Fruit fly (Drosophila melanogaster) whole organism, wandering third instar larva: ENCODE results near the gene Ptpmeg2.

Source experiments
- Abd-B ChIP-seq: fragments of >200 bp; optimal IDR thresholded peaks from 2 replicates; lab custom pipeline; 2017; ENCODE audit warnings: missing biosample characterization, missing genetic modification characterization
- CG32264 ChIP-seq: fragments of 200-800 bp; sonication (Bioruptor generic); optimal IDR thresholded peaks from 2 replicates; lab custom pipeline; 2016; ENCODE audit warnings: missing biosample characterization, missing genetic modification characterization
- CG9705 ChIP-seq: fragments of 200-800 bp; sonication (Bioruptor generic); optimal IDR thresholded peaks from 2 replicates; lab custom pipeline; 2018; ENCODE audit warnings: missing biosample characterization, mild to moderate bottlenecking, missing genetic modification characterization
- CrebA ChIP-seq: fragments of 200-800 bp; sonication (Bioruptor generic); optimal IDR thresholded peaks from 2 replicates; lab custom pipeline; 2016; ENCODE audit warnings: missing biosample characterization, mild to moderate bottlenecking, missing genetic modification characterization, borderline replicate concordance
- Dfd ChIP-seq: fragments of >200 bp; optimal IDR thresholded peaks from 2 replicates; lab custom pipeline; 2017; ENCODE audit warnings: missing biosample characterization, missing genetic modification characterization
- Dif ChIP-seq: fragments of 200-275, 200-300 bp; sonication (Bioruptor generic); optimal IDR thresholded peaks from 2 replicates; lab custom pipeline; 2018; ENCODE audit warnings: missing biosample characterization, missing genetic modification characterization; ENCODE audit not compliant: partially characterized antibody
- GATAd ChIP-seq: sonication (Bioruptor generic); optimal IDR thresholded peaks from 2 replicates; lab custom pipeline; 2016; ENCODE audit warnings: missing biosample characterization, missing genetic modification characterization
- HLH106 ChIP-seq: fragments of 200-800 bp; optimal IDR thresholded peaks from 3 replicates; lab custom pipeline; 2019; ENCODE audit warnings: missing biosample characterization, mild to moderate bottlenecking, missing genetic modification characterization, moderate library complexity
- Hnf4 ChIP-seq: fragments of 200-800 bp; sonication (Bioruptor generic); optimal IDR thresholded peaks from 2 replicates; lab custom pipeline; 2016; ENCODE audit warnings: missing biosample characterization, mild to moderate bottlenecking, missing genetic modification characterization
- Hr78 ChIP-seq: fragments of >200 bp; optimal IDR thresholded peaks from 2 replicates; lab custom pipeline; 2017; ENCODE audit warnings: missing biosample characterization, missing genetic modification characterization
- Hr83 ChIP-seq: fragments of 200-300 bp; sonication (Bioruptor generic); optimal IDR thresholded peaks from 2 replicates; lab custom pipeline; 2016; ENCODE audit warnings: missing biosample characterization, mild to moderate bottlenecking, missing genetic modification characterization, moderate library complexity; ENCODE audit not compliant: poor library complexity, severe bottlenecking
- Jra ChIP-seq: sonication (Bioruptor generic); optimal IDR thresholded peaks from 2 replicates; lab custom pipeline; 2016; ENCODE audit warnings: missing biosample characterization, missing genetic modification characterization
- Mio ChIP-seq: sonication (Bioruptor generic); optimal IDR thresholded peaks from 2 replicates; lab custom pipeline; 2016; ENCODE audit warnings: missing biosample characterization, missing genetic modification characterization
- Myc ChIP-seq: fragments of >200 bp; optimal IDR thresholded peaks from 2 replicates; lab custom pipeline; 2017
- N ChIP-seq: fragments of >200 bp; optimal IDR thresholded peaks from 2 replicates; lab custom pipeline; 2018; ENCODE audit warnings: missing biosample characterization, missing external identifiers, missing genetic modification characterization
- OdsH ChIP-seq: fragments of 200-800 bp; sonication (Bioruptor generic); optimal IDR thresholded peaks from 2 replicates; lab custom pipeline; 2016; ENCODE audit warnings: missing biosample characterization, mild to moderate bottlenecking, missing genetic modification characterization
- Rel ChIP-seq, 2 experiments: fragments of 200-800 bp; sonication (Bioruptor generic) in 1 of 2; optimal IDR thresholded peaks; 2 replicates in 1 of 2; 3 replicates in 1 of 2; lab custom pipeline; 2016 to 2019; ENCODE audit warnings: mild to moderate bottlenecking in 2 of 2, missing biosample characterization in 2 of 2, missing genetic modification characterization in 2 of 2, moderate library complexity in 1 of 2
- Sp1 ChIP-seq: fragments of 200-800 bp; sonication (Bioruptor generic); optimal IDR thresholded peaks from 3 replicates; lab custom pipeline; 2019; ENCODE audit warnings: missing biosample characterization, mild to moderate bottlenecking, missing genetic modification characterization, moderate library complexity
- Vsx2 ChIP-seq: fragments of 200-300, 225-300 bp; sonication (Bioruptor generic); optimal IDR thresholded peaks from 2 replicates; lab custom pipeline; 2018; ENCODE audit warnings: missing biosample characterization, missing genetic modification characterization; ENCODE audit not compliant: partially characterized antibody
- br ChIP-seq: fragments of 200-800 bp; sonication (Bioruptor generic); optimal IDR thresholded peaks from 2 replicates; lab custom pipeline; 2016; ENCODE audit warnings: missing biosample characterization, missing genetic modification characterization
- brk ChIP-seq: fragments of 200-800 bp; sonication (Bioruptor generic); optimal IDR thresholded peaks from 2 replicates; lab custom pipeline; 2016; ENCODE audit warnings: missing biosample characterization, mild to moderate bottlenecking, missing genetic modification characterization
- dl ChIP-seq, 2 experiments: fragments of 175-275, 200-275 bp in 1 of 2; fragments of 200-275 bp in 1 of 2; sonication (Bioruptor generic); optimal IDR thresholded peaks; lab custom pipeline; 2018; ENCODE audit warnings: mild to moderate bottlenecking in 2 of 2, missing biosample characterization in 2 of 2, missing genetic modification characterization in 2 of 2, moderate library complexity in 2 of 2; ENCODE audit not compliant: partially characterized antibody in 2 of 2, insufficient read depth in 1 of 2
- dmrt93B ChIP-seq: fragments of 200-800 bp; sonication (Bioruptor generic); optimal IDR thresholded peaks from 2 replicates; lab custom pipeline; 2018; ENCODE audit warnings: missing biosample characterization, mild to moderate bottlenecking, missing genetic modification characterization
- dsf ChIP-seq: sonication (Bioruptor generic); optimal IDR thresholded peaks from 2 replicates; lab custom pipeline; 2016; ENCODE audit warnings: missing biosample characterization, missing genetic modification characterization, borderline replicate concordance
- ey ChIP-seq: fragments of 200-800 bp; sonication (Bioruptor generic); optimal IDR thresholded peaks from 2 replicates; lab custom pipeline; 2016; ENCODE audit warnings: missing biosample characterization, missing genetic modification characterization
- foxo ChIP-seq, 2 experiments: fragments of 200-800 bp; sonication (Bioruptor generic); optimal IDR thresholded peaks; 2 replicates in 1 of 2; 3 replicates in 1 of 2; lab custom pipeline; 2016 to 2017; ENCODE audit warnings: missing biosample characterization in 2 of 2, missing genetic modification characterization in 2 of 2
- fru ChIP-seq: fragments of 200-800 bp; sonication (Bioruptor generic); optimal IDR thresholded peaks from 3 replicates; lab custom pipeline; 2016; ENCODE audit warnings: missing biosample characterization, mild to moderate bottlenecking, missing genetic modification characterization
- h ChIP-seq: fragments of 200-800 bp; sonication (Bioruptor generic); optimal IDR thresholded peaks from 3 replicates; lab custom pipeline; 2016; ENCODE audit warnings: missing biosample characterization, mild to moderate bottlenecking, missing genetic modification characterization
- jim ChIP-seq: fragments of 175-275, 200-325 bp; sonication (Bioruptor generic); optimal IDR thresholded peaks from 2 replicates; lab custom pipeline; 2016; ENCODE audit warnings: missing biosample characterization, mild to moderate bottlenecking, missing genetic modification characterization
- lola ChIP-seq: fragments of >200 bp; optimal IDR thresholded peaks from 2 replicates; lab custom pipeline; 2017; ENCODE audit warnings: missing biosample characterization, missing genetic modification characterization
- pan ChIP-seq: fragments of >200 bp; optimal IDR thresholded peaks from 2 replicates; lab custom pipeline; 2017
- psq ChIP-seq: fragments of 200-800 bp; sonication (Bioruptor generic); optimal IDR thresholded peaks from 3 replicates; lab custom pipeline; 2017; ENCODE audit warnings: missing biosample characterization, mild to moderate bottlenecking, missing genetic modification characterization, moderate library complexity
- rgr ChIP-seq: fragments of 200-800 bp; sonication (Bioruptor generic); optimal IDR thresholded peaks from 3 replicates; lab custom pipeline; 2016; ENCODE audit warnings: missing biosample characterization, mild to moderate bottlenecking, missing genetic modification characterization
- sage ChIP-seq: fragments of 200-800 bp; sonication (Bioruptor generic); optimal IDR thresholded peaks from 2 replicates; lab custom pipeline; 2016; ENCODE audit warnings: missing biosample characterization, mild to moderate bottlenecking, missing genetic modification characterization
- sv ChIP-seq: fragments of 200-800 bp; sonication (Bioruptor generic); optimal IDR thresholded peaks from 3 replicates; lab custom pipeline; 2016; ENCODE audit warnings: missing biosample characterization, missing genetic modification characterization
- tai ChIP-seq: sonication (Bioruptor generic); optimal IDR thresholded peaks from 2 replicates; lab custom pipeline; 2016; ENCODE audit warnings: missing biosample characterization, missing genetic modification characterization
- usp ChIP-seq: fragments of >200 bp; optimal IDR thresholded peaks from 2 replicates; lab custom pipeline; 2017; ENCODE audit warnings: missing biosample characterization, missing genetic modification characterization
- woc ChIP-seq: sonication (Bioruptor generic); optimal IDR thresholded peaks from 2 replicates; lab custom pipeline; 2016; ENCODE audit warnings: missing biosample characterization, mild to moderate bottlenecking, missing genetic modification characterization

Gene Ptpmeg2

dm6 chrX:9644828-9645227, 14.1 kb downstream of the Ptpmeg2 start:
- TF ChIP-seq tai (GFP tag; lab: Kevin White, UChicago) (no peak), Dfd (GFP tag; lab: Kevin White, UChicago) (no peak), rgr (no peak), sage (GFP tag; lab: Kevin White, UChicago) (no peak), Dif (GFP tag; lab: Kevin White, UChicago) (no peak), h (no peak), dl (GFP tag; optimal IDR thresholded peaks at IDR 0.05; lab: Kevin White, UChicago; ENCODE audit: insufficient read depth in 1 of 2, partially characterized antibody in 2 of 2) (no peak), Hr78 (no peak), dmrt93B (no peak), brk (GFP tag; lab: Kevin White, UChicago) (no peak), Vsx2 (GFP tag; lab: Kevin White, UChicago) (no peak), CrebA (GFP tag; lab: Kevin White, UChicago) (no peak), lola (GFP tag; lab: Kevin White, UChicago) (no peak), Mio (GFP tag; lab: Kevin White, UChicago) (no peak), Hnf4 (GFP tag; lab: Kevin White, UChicago) (no peak)

- TF ChIP-seq Myc (lab: Kevin White, UChicago) (no peak), HLH106 (tag; lab: Kevin White, UChicago) (peak; percentile 67), psq (GFP tag; lab: Kevin White, UChicago) (peak; percentile 39), dsf (GFP tag; lab: Kevin White, UChicago) (no peak), dmrt93B (peak; percentile 29), fru (peak; percentile 43), jim (GFP tag; lab: Kevin White, UChicago) (no peak), rgr (peak; percentile 74), OdsH (GFP tag; lab: Kevin White, UChicago) (peak; percentile 56), foxo (GFP tag; optimal IDR thresholded peaks at IDR 0.05; lab: Kevin White, UChicago) (peak in 1 of 2 experiments; percentile 52), sv (GFP tag; lab: Kevin White, UChicago) (no peak), Hr83 (GFP tag; lab: Kevin White, UChicago) (no peak), ey (peak; percentile 38), Sp1 (GFP tag; lab: Kevin White, UChicago) (peak; percentile 67), h (peak; percentile 12)
Observed at dm6 chrX:9641184-9641772, 17.7 kb downstream of the Ptpmeg2 start.

dm6 chrX:9640690-9641149, 18.2 kb downstream of the Ptpmeg2 start:
- peak; percentile 72 for TF ChIP-seq woc
- peak; percentile 59 for TF ChIP-seq Hr83 (GFP tag; lab: Kevin White, UChicago)
- no peak for TF ChIP-seq pan (lab: Kevin White, UChicago)
- no peak for TF ChIP-seq Hr78
- TF ChIP-seq Sp1 (GFP tag; lab: Kevin White, UChicago): peak; percentile 97
- peak; percentile 94 for TF ChIP-seq fru
- peak; percentile 94 for TF ChIP-seq OdsH (GFP tag; lab: Kevin White, UChicago)
- no peak for TF ChIP-seq Abd-B
- peak; percentile 88 for TF ChIP-seq sage (GFP tag; lab: Kevin White, UChicago)
- peak; percentile 51 for TF ChIP-seq Mio (GFP tag; lab: Kevin White, UChicago)
- no peak for TF ChIP-seq jim (GFP tag; lab: Kevin White, UChicago)
- peak; percentile 91 for TF ChIP-seq brk (GFP tag; lab: Kevin White, UChicago)
- TF ChIP-seq CrebA (GFP tag; lab: Kevin White, UChicago): peak; percentile 67
- peak; percentile 94 for TF ChIP-seq br
- TF ChIP-seq Hnf4 (GFP tag; lab: Kevin White, UChicago): peak; percentile 89
- TF ChIP-seq rgr: peak; percentile 95
- no peak for TF ChIP-seq N (GFP tag; lab: Kevin White, UChicago)
- no peak for TF ChIP-seq Vsx2 (GFP tag; lab: Kevin White, UChicago)
- TF ChIP-seq foxo (GFP tag; optimal IDR thresholded peaks at IDR 0.05; lab: Kevin White, UChicago): peak; percentile 71 to 94
- TF ChIP-seq Myc (lab: Kevin White, UChicago): no peak
- TF ChIP-seq Rel (GFP tag; optimal IDR thresholded peaks at IDR 0.05; lab: Kevin White, UChicago): peak; percentile 43
- peak; percentile 88 for TF ChIP-seq Rel (tag; optimal IDR thresholded peaks at IDR 0.05; lab: Kevin White, UChicago)
- TF ChIP-seq psq (GFP tag; lab: Kevin White, UChicago): peak; percentile 83
- TF ChIP-seq CG9705 (GFP tag; lab: Kevin White, UChicago): peak; percentile 93
- TF ChIP-seq CG32264 (GFP tag; lab: Kevin White, UChicago): peak; percentile 81
- TF ChIP-seq h: peak; percentile 93
- no peak for TF ChIP-seq Dif (GFP tag; lab: Kevin White, UChicago)
- peak; percentile 95 for TF ChIP-seq HLH106 (tag; lab: Kevin White, UChicago)
- TF ChIP-seq dl (GFP tag; optimal IDR thresholded peaks at IDR 0.05; lab: Kevin White, UChicago; ENCODE audit: insufficient read depth in 1 of 2, partially characterized antibody in 2 of 2): no peak
- peak; percentile 57 for TF ChIP-seq dsf (GFP tag; lab: Kevin White, UChicago)
- TF ChIP-seq Jra (GFP tag; lab: Kevin White, UChicago): peak; percentile 77
- TF ChIP-seq ey: peak; percentile 89
- peak; percentile 93 for TF ChIP-seq sv (GFP tag; lab: Kevin White, UChicago)
- no peak for TF ChIP-seq usp (GFP tag; lab: Kevin White, UChicago)
- peak; percentile 79 for TF ChIP-seq tai (GFP tag; lab: Kevin White, UChicago)
- TF ChIP-seq lola (GFP tag; lab: Kevin White, UChicago): no peak
- no peak for TF ChIP-seq GATAd (GFP tag; lab: Kevin White, UChicago)
- peak; percentile 83 for TF ChIP-seq dmrt93B
- no peak for TF ChIP-seq Dfd (GFP tag; lab: Kevin White, UChicago)
